Worm (Caenorhabditis elegans) whole organism, dauer: Measurements from ENCODE around the gene srv-6.
"Not testable (repeated sequence)": the region's sequence is repeated elsewhere in the genome, so short reads cannot be mapped to it uniquely, and the experiment has no call there.

Experiments
- unc-62 ChIP-seq: sonication (generic microtip); optimal IDR thresholded peaks from 2 replicates; lab custom pipeline; 2017; ENCODE audit warnings: missing biosample characterization, missing genetic modification reagents, missing genetic modification characterization

Gene srv-6

ce11 chrX:4256761-4257160, at the start of gene srv-6:
srv-6 (plus strand) TSS chrX:4257061.
- TF ChIP-seq unc-62 = no peak

ce11 chrX:4207385-4207784, 49.5 kb upstream of the srv-6 start, which contains the start of gene F20B6.9:
F20B6.9 (minus strand) TSS chrX:4207485.
- TF ChIP-seq unc-62 = not testable (repeated sequence)

- no peak for TF ChIP-seq unc-62
Observed at ce11 chrX:4208495-4208894, 48.4 kb upstream of the srv-6 start.

- TF ChIP-seq unc-62 = peak; percentile 62
Observed at ce11 chrX:4209131-4209530, 47.7 kb upstream of the srv-6 start.

- TF ChIP-seq unc-62 = no peak
Observed at ce11 chrX:4214643-4215042, 42.2 kb upstream of the srv-6 start.

- TF ChIP-seq unc-62 = no peak
Observed at ce11 chrX:4215500-4216107, 41.3 kb upstream of the srv-6 start.

ce11 chrX:4216894-4217293, 40.0 kb upstream of the srv-6 start, which contains the start of the genes F20B6.10 and hpk-1:
F20B6.10 (minus strand) TSS chrX:4217196.
hpk-1 (minus strand) TSS chrX:4217290.
- no peak for TF ChIP-seq unc-62

- no peak for TF ChIP-seq unc-62
Observed at ce11 chrX:4218174-4218573, 38.7 kb upstream of the srv-6 start, which contains the start of gene W01H2.2. W01H2.2 (minus strand) TSS chrX:4218458.

- no peak for TF ChIP-seq unc-62
Observed at ce11 chrX:4219487-4219886, 37.4 kb upstream of the srv-6 start.

- TF ChIP-seq unc-62 = no peak
Observed at ce11 chrX:4222200-4222599, 34.7 kb upstream of the srv-6 start.

ce11 chrX:4222779-4223387, 34.0 kb upstream of the srv-6 start:
- TF ChIP-seq unc-62 = no peak

ce11 chrX:4235752-4236151, 21.1 kb upstream of the srv-6 start, which contains the start of gene rab-37:
rab-37 (minus strand) TSS chrX:4235852.
- no peak for TF ChIP-seq unc-62

ce11 chrX:4238971-4239370, 17.9 kb upstream of the srv-6 start:
- TF ChIP-seq unc-62 = no peak

ce11 chrX:4244489-4245123, 12.3 kb upstream of the srv-6 start:
- TF ChIP-seq unc-62 = no peak

ce11 chrX:4245124-4245523, 11.7 kb upstream of the srv-6 start:
- TF ChIP-seq unc-62 = no peak

ce11 chrX:4246237-4246697, 10.6 kb upstream of the srv-6 start:
- TF ChIP-seq unc-62 = no peak

ce11 chrX:4246867-4247591, 9.8 kb upstream of the srv-6 start, which contains the start of gene F48D6.4:
F48D6.4 (minus strand) TSS chrX:4247212.
- TF ChIP-seq unc-62 = no peak
